Worm (Caenorhabditis elegans): ENCODE measurements around the gene sri-47.

DNA sequence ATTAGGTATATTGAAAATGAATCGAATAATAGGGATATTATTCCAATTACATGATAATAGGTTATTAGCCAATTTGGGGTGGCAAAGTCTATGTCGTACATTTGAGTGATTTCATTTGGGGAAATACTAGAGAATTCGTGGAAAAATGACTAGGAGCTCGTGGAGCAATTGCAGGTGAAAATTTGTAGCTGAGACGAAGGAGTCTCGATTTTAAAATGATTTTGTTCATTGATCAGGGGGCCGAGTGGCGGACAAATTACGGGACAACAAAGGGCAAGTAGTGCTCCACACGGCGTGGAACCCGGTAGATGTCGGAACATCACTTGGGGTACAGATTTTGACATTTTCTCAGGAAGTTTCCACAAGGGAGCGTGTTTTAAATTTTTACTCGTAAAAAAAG, 41.7 kb downstream of the sri-47 start, which contains the start of gene sri-62:
- TF ChIP-seq ama-1 (optimal IDR thresholded peaks at IDR 0.05), result no peak
- TF ChIP-seq fkh-10 (GFP tag; optimal IDR thresholded peaks at IDR 0.05), result no peak
- no peak for TF ChIP-seq sdc-2 (tag; optimal IDR thresholded peaks at IDR 0.05)
- no peak for TF ChIP-seq lin-11 (tag; optimal IDR thresholded peaks at IDR 0.05)
- TF ChIP-seq ceh-18 (tag; optimal IDR thresholded peaks at IDR 0.05), result no peak
- TF ChIP-seq pax-1 (tag; optimal IDR thresholded peaks at IDR 0.05), result no peak
- TF ChIP-seq ref-2 (tag; optimal IDR thresholded peaks at IDR 0.05), result no peak
- no peak for TF ChIP-seq hlh-15 (tag; optimal IDR thresholded peaks at IDR 0.05)
- no peak for TF ChIP-seq nhr-11 (tag; optimal IDR thresholded peaks at IDR 0.05)
- TF ChIP-seq hlh-30 (tag; optimal IDR thresholded peaks at IDR 0.05; ENCODE audit: insufficient read depth), result no peak
- TF ChIP-seq ets-4 (tag; optimal IDR thresholded peaks at IDR 0.05), result no peak
- no peak for TF ChIP-seq odd-2 (tag; optimal IDR thresholded peaks at IDR 0.05)
- no peak for TF ChIP-seq nfya-1 (tag; optimal IDR thresholded peaks at IDR 0.05)
- no peak for TF ChIP-seq ceh-22 (tag; optimal IDR thresholded peaks at IDR 0.05)

All from whole organism, late embryonic.